Fruit fly (Drosophila melanogaster): ENCODE results near the gene CG5676.

DNA sequence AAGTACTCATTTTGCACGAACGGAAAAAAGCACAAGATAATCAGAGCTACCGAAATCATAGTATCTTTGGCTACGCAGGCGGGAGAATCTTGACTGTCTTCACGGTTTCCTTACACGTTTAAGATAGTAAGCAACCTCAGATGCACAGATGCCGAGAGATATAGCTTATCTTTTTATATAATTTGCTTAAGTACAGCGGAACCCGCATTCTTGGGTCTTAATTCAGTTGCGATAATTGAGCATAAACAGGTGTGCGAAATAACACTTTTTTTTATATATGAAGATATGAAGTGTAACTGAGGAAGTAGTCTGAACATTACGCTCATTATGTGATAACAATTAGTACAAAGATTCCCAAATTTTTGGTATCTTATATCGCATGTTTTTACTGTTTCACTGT lies 25.1 kb upstream of the CG5676 start, which contains the start of gene CG34043:
- TF ChIP-seq psq (optimal IDR thresholded peaks at IDR 0.05) (no peak), insv (optimal IDR thresholded peaks at IDR 0.05) (no peak), ttk (optimal IDR thresholded peaks at IDR 0.05) (no peak), h (optimal IDR thresholded peaks at IDR 0.05) (no peak), Sin3A (optimal IDR thresholded peaks at IDR 0.05) (no peak)
